Fruit fly (Drosophila melanogaster) whole organism, embryonic: ENCODE data around the gene mxt.

Source experiments
- Blimp-1 ChIP-seq: fragments of 200-800 bp; sonication (Bioruptor generic); optimal IDR thresholded peaks from 3 replicates; lab custom pipeline; 2018; ENCODE audit warnings: missing biosample characterization, missing genetic modification characterization, mild to moderate bottlenecking, moderate library complexity, missing genetic modification reagents
- CG11247 ChIP-seq: fragments of 200-800 bp; sonication (Bioruptor generic); IDR thresholded peaks from 2 replicates; pipeline ENCODE4 v1.3.6; 2022; ENCODE audit warnings: missing biosample characterization, missing genetic modification characterization
- CG11504 ChIP-seq: fragments of 200-800 bp; sonication (Bioruptor generic); optimal IDR thresholded peaks from 3 replicates; lab custom pipeline; 2019; ENCODE audit warnings: missing biosample characterization, mild to moderate bottlenecking, missing genetic modification characterization, moderate library complexity
- CG12659 ChIP-seq: fragments of 200-800 bp; sonication (Bioruptor generic); optimal IDR thresholded peaks from 3 replicates; lab custom pipeline; 2017; ENCODE audit warnings: mild to moderate bottlenecking, missing biosample characterization, missing genetic modification reagents, missing genetic modification characterization
- CG13775 ChIP-seq: fragments of 200-800 bp; sonication (Bioruptor generic); optimal IDR thresholded peaks from 3 replicates; lab custom pipeline; 2017; ENCODE audit warnings: missing biosample characterization, mild to moderate bottlenecking, missing genetic modification characterization
- CG17359 ChIP-seq: fragments of 200-800 bp; sonication (Bioruptor generic); optimal IDR thresholded peaks from 3 replicates; lab custom pipeline; 2018; ENCODE audit warnings: missing biosample characterization, mild to moderate bottlenecking, missing genetic modification characterization, moderate library complexity
- CG18262 ChIP-seq: fragments of 200-800 bp; optimal IDR thresholded peaks from 3 replicates; lab custom pipeline; 2019; ENCODE audit warnings: missing biosample characterization, mild to moderate bottlenecking, missing genetic modification characterization, moderate library complexity
- CG18599 ChIP-seq: fragments of 200-800 bp; sonication (Bioruptor generic); optimal IDR thresholded peaks from 3 replicates; lab custom pipeline; 2017; ENCODE audit warnings: missing biosample characterization, missing genetic modification characterization, mild to moderate bottlenecking, moderate library complexity, missing genetic modification reagents
- CG2889 ChIP-seq: fragments of 200-800 bp; sonication (Bioruptor generic); IDR thresholded peaks from 3 replicates; pipeline ENCODE4 v1.3.6; 2022; ENCODE audit warnings: missing biosample characterization, missing genetic modification characterization
- CG32532 ChIP-seq: fragments of 200-800 bp; sonication (Bioruptor generic); IDR thresholded peaks from 2 replicates; pipeline ENCODE4 v1.3.6; 2022; ENCODE audit warnings: missing biosample characterization, missing genetic modification characterization
- CG4328 ChIP-seq: fragments of 200-800 bp; sonication (Bioruptor generic); optimal IDR thresholded peaks from 3 replicates; lab custom pipeline; 2017; ENCODE audit warnings: missing biosample characterization, missing genetic modification reagents, missing genetic modification characterization
- CG4854 ChIP-seq: fragments of 200-800 bp; sonication (Bioruptor generic); optimal IDR thresholded peaks from 2 replicates; lab custom pipeline; 2016; ENCODE audit warnings: missing biosample characterization, missing genetic modification characterization, inconsistent platforms
- CG6175 ChIP-seq: fragments of 200-800 bp; sonication (Bioruptor generic); IDR thresholded peaks from 3 replicates; pipeline ENCODE4 v1.3.6; 2022; ENCODE audit warnings: missing biosample characterization, missing genetic modification characterization
- CG6813 ChIP-seq: fragments of 200-800 bp; sonication (Bioruptor generic); optimal IDR thresholded peaks from 2 replicates; lab custom pipeline; 2017; ENCODE audit warnings: missing biosample characterization, missing genetic modification characterization, mild to moderate bottlenecking, moderate library complexity, missing genetic modification reagents
- Chrac-16 ChIP-seq: fragments of 200-800 bp; sonication (Bioruptor generic); optimal IDR thresholded peaks from 3 replicates; lab custom pipeline; 2016; ENCODE audit warnings: missing biosample characterization, missing genetic modification characterization
- D19B ChIP-seq: fragments of 200-800 bp; sonication (Bioruptor generic); optimal IDR thresholded peaks from 2 replicates; lab custom pipeline; 2017; ENCODE audit warnings: missing biosample characterization, mild to moderate bottlenecking, missing genetic modification characterization
- Dbx ChIP-seq: fragments of 200-800 bp; sonication (Bioruptor generic); IDR thresholded peaks from 3 replicates; pipeline ENCODE4 v1.3.6; 2022; ENCODE audit warnings: missing biosample characterization, missing genetic modification characterization
- Dip2 ChIP-seq: fragments of 200-800 bp; sonication (Bioruptor generic); IDR thresholded peaks from 2 replicates; pipeline ENCODE4 v1.3.6; 2022; ENCODE audit warnings: missing biosample characterization, missing genetic modification characterization
- Dip3 ChIP-seq: fragments of 200-800 bp; sonication (Bioruptor generic); optimal IDR thresholded peaks from 3 replicates; lab custom pipeline; 2016; ENCODE audit warnings: missing biosample characterization, missing genetic modification characterization
- Ets65A ChIP-seq: fragments of 200-800 bp; sonication (Bioruptor generic); peaks from one replicate; lab custom pipeline; 2016; ENCODE audit warnings: missing biosample characterization, missing genetic modification characterization
- Fer1 ChIP-seq: fragments of 200-800 bp; sonication (Bioruptor generic); optimal IDR thresholded peaks from 2 replicates; lab custom pipeline; 2017; ENCODE audit warnings: missing biosample characterization, mild to moderate bottlenecking, missing genetic modification characterization
- HLH4C ChIP-seq: fragments of 200-800 bp; sonication (Bioruptor generic); IDR thresholded peaks from 3 replicates; pipeline ENCODE4 v1.3.6; 2022; ENCODE audit warnings: missing biosample characterization, missing genetic modification characterization; ENCODE audit not compliant: partially characterized antibody
- Hmx ChIP-seq: fragments of 200-800 bp; sonication (Bioruptor generic); optimal IDR thresholded peaks from 2 replicates; lab custom pipeline; 2016; ENCODE audit warnings: missing biosample characterization, missing genetic modification characterization
- Med ChIP-seq: fragments of 200-800 bp; sonication (Bioruptor generic); peaks from one replicate; lab custom pipeline; 2016; ENCODE audit warnings: missing biosample characterization, missing genetic modification characterization, mild to moderate bottlenecking, inconsistent platforms, moderate library complexity
- Myb ChIP-seq: fragments of 200-800 bp; sonication (Bioruptor generic); optimal IDR thresholded peaks from 2 replicates; lab custom pipeline; 2016; ENCODE audit warnings: missing biosample characterization, missing genetic modification characterization
- Neu2 ChIP-seq: fragments of 200-800 bp; sonication (Bioruptor generic); optimal IDR thresholded peaks from 3 replicates; lab custom pipeline; 2016; ENCODE audit warnings: missing biosample characterization, missing genetic modification characterization, borderline replicate concordance
- PHDP ChIP-seq: fragments of 200-800 bp; sonication (Bioruptor generic); optimal IDR thresholded peaks from 3 replicates; lab custom pipeline; 2018; ENCODE audit warnings: missing biosample characterization, mild to moderate bottlenecking, missing genetic modification characterization, moderate library complexity
- Scr ChIP-seq: fragments of 200-800 bp; sonication (Bioruptor generic); IDR thresholded peaks from 2 replicates; pipeline ENCODE4 v1.3.6; 2022; ENCODE audit warnings: missing biosample characterization, missing genetic modification characterization; ENCODE audit not compliant: partially characterized antibody
- Sry-δ ChIP-seq: fragments of 200-800 bp; sonication (Bioruptor generic); optimal IDR thresholded peaks from 2 replicates; lab custom pipeline; 2016; ENCODE audit warnings: missing biosample characterization, missing genetic modification characterization
- Ssrp ChIP-seq: fragments of 200-800 bp; sonication (Bioruptor generic); optimal IDR thresholded peaks from 2 replicates; lab custom pipeline; 2018; ENCODE audit warnings: missing biosample characterization, mild to moderate bottlenecking, missing genetic modification characterization, moderate library complexity
- ac ChIP-seq: fragments of 200-800 bp; sonication (Bioruptor generic); optimal IDR thresholded peaks from 3 replicates; lab custom pipeline; 2017; ENCODE audit warnings: missing biosample characterization, mild to moderate bottlenecking, missing genetic modification characterization
- az2 ChIP-seq: fragments of 200-800 bp; sonication (Bioruptor generic); optimal IDR thresholded peaks from 3 replicates; lab custom pipeline; 2016; ENCODE audit warnings: missing biosample characterization, missing genetic modification characterization
- chif ChIP-seq, 2 experiments: fragments of 200-800 bp; sonication (Bioruptor generic); optimal IDR thresholded peaks; 3 replicates each; lab custom pipeline; 2016; ENCODE audit warnings: missing biosample characterization in 2 of 2, missing genetic modification characterization in 2 of 2
- disco-r ChIP-seq: fragments of 200-800 bp; sonication (Bioruptor generic); optimal IDR thresholded peaks from 2 replicates; lab custom pipeline; 2016; ENCODE audit warnings: missing biosample characterization, missing genetic modification characterization
- dmrt99B ChIP-seq: fragments of 200-800 bp; sonication (Bioruptor generic); optimal IDR thresholded peaks from 2 replicates; lab custom pipeline; 2018; ENCODE audit warnings: missing biosample characterization, mild to moderate bottlenecking, missing genetic modification characterization, moderate library complexity
- esg ChIP-seq: fragments of 200-800 bp; sonication (Bioruptor generic); conservative IDR thresholded peaks from 2 replicates; pipeline ENCODE4 v1.3.6; 2022; ENCODE audit warnings: missing biosample characterization, missing genetic modification characterization
- fd102C ChIP-seq: fragments of 200-800 bp; sonication (Bioruptor generic); optimal IDR thresholded peaks from 2 replicates; lab custom pipeline; 2018; ENCODE audit warnings: missing biosample characterization, mild to moderate bottlenecking, missing genetic modification characterization, moderate library complexity
- fd3F ChIP-seq: fragments of 200-800 bp; sonication (Bioruptor generic); optimal IDR thresholded peaks from 2 replicates; lab custom pipeline; 2018; ENCODE audit warnings: missing biosample characterization, mild to moderate bottlenecking, missing genetic modification characterization, moderate library complexity
- hb ChIP-seq: fragments of 200-800 bp; sonication (Bioruptor generic); IDR thresholded peaks from 3 replicates; pipeline ENCODE4 v1.3.6; 2022; ENCODE audit warnings: missing biosample characterization, missing genetic modification characterization; ENCODE audit not compliant: partially characterized antibody
- lab ChIP-seq: fragments of 200-800 bp; sonication (Bioruptor generic); optimal IDR thresholded peaks from 3 replicates; lab custom pipeline; 2017; ENCODE audit warnings: missing biosample characterization, missing genetic modification characterization, mild to moderate bottlenecking, moderate library complexity, missing genetic modification reagents
- maf-S ChIP-seq: fragments of 200-800 bp; sonication (Bioruptor generic); optimal IDR thresholded peaks from 2 replicates; lab custom pipeline; 2016; ENCODE audit warnings: missing biosample characterization, missing genetic modification characterization
- repo ChIP-seq: fragments of 200-800 bp; sonication (Bioruptor generic); optimal IDR thresholded peaks from 2 replicates; lab custom pipeline; 2016; ENCODE audit warnings: missing biosample characterization, missing genetic modification characterization
- row ChIP-seq: fragments of 200-800 bp; sonication (Bioruptor generic); IDR thresholded peaks from 3 replicates; pipeline ENCODE4 v1.3.6; 2022; ENCODE audit warnings: missing biosample characterization, missing genetic modification characterization
- slp2 ChIP-seq: fragments of 200-800 bp; sonication (Bioruptor generic); optimal IDR thresholded peaks from 2 replicates; lab custom pipeline; 2016; ENCODE audit warnings: missing biosample characterization, missing genetic modification characterization
- sob ChIP-seq: fragments of 200-800 bp; sonication (Bioruptor generic); IDR thresholded peaks from 2 replicates; pipeline ENCODE4 v1.3.6; 2022; ENCODE audit warnings: missing biosample characterization, missing genetic modification characterization
- tgo ChIP-seq: fragments of 200-800 bp; sonication (Bioruptor generic); IDR thresholded peaks from 3 replicates; pipeline ENCODE4 v1.3.6; 2022; ENCODE audit warnings: missing biosample characterization, missing genetic modification characterization

Gene mxt

DNA sequence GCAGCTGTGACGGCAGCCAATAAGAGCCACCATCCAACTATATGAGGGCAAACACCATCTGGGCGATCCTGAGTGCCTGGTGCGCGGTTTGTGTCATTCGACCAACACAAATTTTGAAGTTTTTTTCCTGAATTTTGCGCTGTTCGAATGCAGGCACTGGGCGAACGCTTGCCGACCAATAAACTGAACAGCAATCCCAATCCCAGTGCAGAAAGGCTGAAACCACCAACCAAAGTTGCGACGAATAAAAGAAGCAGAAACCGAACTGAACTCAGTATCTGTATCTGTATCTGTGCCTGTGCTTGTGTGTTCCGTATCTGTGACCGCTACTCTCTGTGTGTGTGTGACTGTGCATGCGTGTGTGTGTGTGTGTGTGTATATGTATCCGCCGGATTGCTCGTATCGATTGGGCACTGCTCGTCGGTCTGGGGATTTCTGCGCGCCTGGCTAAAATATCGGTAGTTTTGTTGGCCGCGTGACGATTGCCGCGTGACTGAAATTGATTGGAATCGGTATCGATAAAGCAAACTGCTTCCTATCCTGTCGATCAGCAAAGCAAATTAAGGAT is 35.5 kb downstream of the mxt start (continued):
- TF ChIP-seq Neu2 (GFP tag; lab: Kevin White, UChicago), result peak; percentile 69
- peak; percentile 69 for TF ChIP-seq Med (GFP tag; lab: Kevin White, UChicago)
- TF ChIP-seq Scr (GFP tag; lab: Robert Waterston, UW), result peak; percentile 72
- TF ChIP-seq CG17359 (tag; lab: Kevin White, UChicago), result peak; percentile 26
- no peak for TF ChIP-seq Chrac-16 (GFP tag; lab: Kevin White, UChicago)
- TF ChIP-seq az2 (GFP tag; lab: Kevin White, UChicago), result no peak
- peak; percentile 10 for TF ChIP-seq CG18262 (tag; lab: Kevin White, UChicago)
- TF ChIP-seq slp2 (GFP tag; lab: Kevin White, UChicago), result no peak

DNA sequence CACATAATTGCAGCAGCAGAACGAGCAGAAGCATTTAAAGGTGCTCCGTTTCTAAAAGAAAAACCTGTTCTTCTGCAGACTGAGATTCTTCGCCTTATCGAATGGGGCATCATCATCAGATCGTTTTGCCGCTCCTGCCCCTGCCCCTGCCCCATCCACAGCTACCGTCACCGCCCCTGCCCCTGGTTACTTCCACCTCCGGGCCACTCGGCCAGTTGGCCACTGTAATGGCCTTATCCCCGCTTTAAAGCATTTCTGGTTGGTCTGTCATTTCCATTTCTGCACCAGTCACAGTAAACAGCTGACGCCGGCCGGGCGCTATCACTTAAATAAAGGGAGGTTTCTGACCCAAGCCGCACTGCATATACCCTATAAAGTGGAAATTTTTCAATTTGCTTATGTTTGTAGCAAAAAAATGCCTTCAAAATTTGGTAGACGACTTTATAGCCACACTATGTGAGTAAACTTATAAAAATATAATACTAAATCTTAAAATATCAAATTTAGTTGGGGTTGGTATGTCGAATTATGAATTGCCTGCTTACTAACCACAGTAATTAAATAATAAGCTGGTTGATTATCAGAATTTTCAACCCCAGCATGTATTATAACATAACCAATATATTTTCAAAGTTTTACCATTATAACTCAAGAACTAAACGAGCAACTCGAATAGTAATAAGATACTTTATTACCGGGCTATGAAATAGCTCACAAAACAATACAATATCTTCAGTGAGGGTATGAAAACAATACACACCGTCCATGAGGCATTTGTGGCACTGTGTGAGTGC is 36.2 kb downstream of the mxt start:
- TF ChIP-seq Sry-δ (GFP tag; lab: Kevin White, UChicago), result no peak
- TF ChIP-seq D19B (GFP tag; lab: Kevin White, UChicago), result peak; percentile 66
- TF ChIP-seq repo (GFP tag; lab: Kevin White, UChicago), result no peak
- TF ChIP-seq Dbx (GFP tag; lab: Robert Waterston, UW), result peak; percentile 40; the same call in 1 of the 3 replicates
- TF ChIP-seq maf-S (GFP tag; lab: Kevin White, UChicago), result no peak
- peak; percentile 72 for TF ChIP-seq dmrt99B (tag; lab: Kevin White, UChicago)
- TF ChIP-seq sob, result peak; percentile 32
- TF ChIP-seq fd3F (GFP tag; lab: Kevin White, UChicago), result peak; percentile 31
- no peak for TF ChIP-seq HLH4C (GFP tag; lab: Robert Waterston, UW)
- peak; percentile 64 for TF ChIP-seq CG4328 (GFP tag; lab: Kevin White, UChicago)
- peak in 1 of 2 experiments; percentile 64 for TF ChIP-seq chif (GFP tag; optimal IDR thresholded peaks at IDR 0.05; lab: Kevin White, UChicago)
- peak; percentile 89 for TF ChIP-seq Ets65A (GFP tag; lab: Kevin White, UChicago)
- TF ChIP-seq CG6175 (GFP tag; lab: Robert Waterston, UW), result peak; percentile 60; the same call in 1 of the 3 replicates
- no peak for TF ChIP-seq Dip2 (GFP tag; lab: Robert Waterston, UW)
- peak; percentile 79 for TF ChIP-seq CG12659 (GFP tag; lab: Kevin White, UChicago)
- no peak for TF ChIP-seq Myb (GFP tag; lab: Kevin White, UChicago)
- TF ChIP-seq Dip3 (GFP tag; lab: Kevin White, UChicago), result peak; percentile 19
- TF ChIP-seq Fer1 (GFP tag; lab: Kevin White, UChicago), result peak; percentile 7
- peak; percentile 53 for TF ChIP-seq Hmx
- peak; percentile 82 for TF ChIP-seq CG11504 (tag; lab: Kevin White, UChicago)
- peak; percentile 36 for TF ChIP-seq ac (GFP tag; lab: Kevin White, UChicago)
- TF ChIP-seq PHDP (tag; lab: Kevin White, UChicago), result peak; percentile 48
- peak; percentile 44 for TF ChIP-seq CG6813
- TF ChIP-seq Blimp-1 (GFP tag; lab: Kevin White, UChicago), result peak; percentile 7
- 0 out of 2 replicates have a peak, but pooled peaks have one; percentile 16 for TF ChIP-seq CG11247
- TF ChIP-seq row (GFP tag; lab: Robert Waterston, UW), result peak; percentile 96
- TF ChIP-seq Ssrp (tag; lab: Kevin White, UChicago), result peak; percentile 67
- TF ChIP-seq hb (GFP tag; lab: Robert Waterston, UW), result no peak
- peak; percentile 10 for TF ChIP-seq CG4854 (GFP tag; lab: Kevin White, UChicago)
- peak; percentile 50; the same call in 2 of the 3 replicates for TF ChIP-seq tgo (GFP tag; lab: Robert Waterston, UW)
- 0 out of 2 replicates have a peak, but pooled peaks have one; percentile 11 for TF ChIP-seq esg (GFP tag; lab: Robert Waterston, UW)
- no peak for TF ChIP-seq fd102C (GFP tag; lab: Kevin White, UChicago)
- TF ChIP-seq lab (GFP tag; lab: Kevin White, UChicago), result peak; percentile 17
- 0 out of 2 replicates have a peak, but pooled peaks have one; percentile 14 for TF ChIP-seq CG32532 (GFP tag; lab: Robert Waterston, UW)
- no peak for TF ChIP-seq disco-r
- peak; percentile 72 for TF ChIP-seq CG18599 (GFP tag; lab: Kevin White, UChicago)
- TF ChIP-seq CG13775, result peak; percentile 81
- TF ChIP-seq CG2889 (GFP tag; lab: Robert Waterston, UW), result no peak
